Fruit fly (Drosophila melanogaster) whole organism, embryonic: ENCODE measurements around the gene Lipt2.

Source experiments
- Atf6 ChIP-seq: fragments of 200-800 bp; sonication (Bioruptor generic); IDR thresholded peaks from 2 replicates; pipeline ENCODE4 v1.3.6; 2022; ENCODE audit warnings: missing biosample characterization, missing genetic modification characterization
- Bgb ChIP-seq: fragments of 200-800 bp; sonication (Bioruptor generic); IDR thresholded peaks from 2 replicates; pipeline ENCODE4 v1.3.6; 2022; ENCODE audit warnings: missing biosample characterization, missing genetic modification characterization; ENCODE audit not compliant: partially characterized antibody
- CG10147 ChIP-seq: fragments of 200-800 bp; sonication (Bioruptor generic); optimal IDR thresholded peaks from 2 replicates; lab custom pipeline; 2019; ENCODE audit warnings: missing biosample characterization, mild to moderate bottlenecking, missing genetic modification characterization, moderate library complexity
- CG10267 ChIP-seq: fragments of 200-800 bp; sonication (Bioruptor generic); optimal IDR thresholded peaks from 2 replicates; lab custom pipeline; 2018; ENCODE audit warnings: missing biosample characterization, mild to moderate bottlenecking, missing genetic modification characterization, moderate library complexity
- CG11085 ChIP-seq: fragments of 200-800 bp; sonication (Bioruptor generic); IDR thresholded peaks from 2 replicates; pipeline ENCODE4 v1.3.6; 2022; ENCODE audit warnings: missing biosample characterization, missing genetic modification characterization
- CG12104 ChIP-seq: fragments of 200-800 bp; sonication (Bioruptor generic); optimal IDR thresholded peaks from 3 replicates; lab custom pipeline; 2016; ENCODE audit warnings: missing biosample characterization, missing genetic modification characterization
- CG12219 ChIP-seq: fragments of 200-800 bp; sonication (Bioruptor generic); optimal IDR thresholded peaks from 3 replicates; lab custom pipeline; 2018; ENCODE audit warnings: missing biosample characterization, mild to moderate bottlenecking, missing genetic modification characterization
- CG13287 ChIP-seq: fragments of 200-800 bp; sonication (Bioruptor generic); IDR thresholded peaks from 2 replicates; pipeline ENCODE4 v1.3.6; 2022; ENCODE audit warnings: missing biosample characterization, missing genetic modification characterization; ENCODE audit not compliant: partially characterized antibody
- CG13296 ChIP-seq: fragments of 200-800 bp; sonication (Bioruptor generic); optimal IDR thresholded peaks from 3 replicates; lab custom pipeline; 2018; ENCODE audit warnings: missing biosample characterization, mild to moderate bottlenecking, missing genetic modification characterization
- CG14667 ChIP-seq: fragments of 200-800 bp; sonication (Bioruptor generic); IDR thresholded peaks from 2 replicates; pipeline ENCODE4 v1.3.6; 2022; ENCODE audit warnings: missing biosample characterization, missing genetic modification characterization
- CG1529 ChIP-seq: fragments of 200-800 bp; sonication (Bioruptor generic); optimal IDR thresholded peaks from 3 replicates; lab custom pipeline; 2018; ENCODE audit warnings: missing biosample characterization, missing genetic modification characterization
- CG16779 ChIP-seq: fragments of 200-800 bp; sonication (Bioruptor generic); IDR thresholded peaks from 2 replicates; pipeline ENCODE4 v1.3.6; 2022; ENCODE audit warnings: missing biosample characterization, missing genetic modification characterization
- CG17361 ChIP-seq: fragments of 200-800 bp; sonication (Bioruptor generic); IDR thresholded peaks from 3 replicates; pipeline ENCODE4 v1.3.6; 2022; ENCODE audit warnings: missing biosample characterization, missing genetic modification characterization
- CG1832 ChIP-seq: fragments of 200-800 bp; sonication (Bioruptor generic); optimal IDR thresholded peaks from 2 replicates; lab custom pipeline; 2017; ENCODE audit warnings: missing biosample characterization, mild to moderate bottlenecking, missing genetic modification characterization, inconsistent platforms
- CG33213 ChIP-seq: fragments of 200-800 bp; sonication (Bioruptor generic); optimal IDR thresholded peaks from 3 replicates; lab custom pipeline; 2016; ENCODE audit warnings: missing biosample characterization, missing genetic modification characterization
- CG34224 ChIP-seq: fragments of 200-800 bp; sonication (Bioruptor generic); IDR thresholded peaks from 3 replicates; pipeline ENCODE4 v1.3.6; 2022; ENCODE audit warnings: missing biosample characterization, missing genetic modification characterization; ENCODE audit not compliant: partially characterized antibody
- CG7963 ChIP-seq: fragments of 200-800 bp; sonication (Bioruptor generic); IDR thresholded peaks from 3 replicates; pipeline ENCODE4 v1.3.6; 2022; ENCODE audit warnings: missing biosample characterization, missing genetic modification characterization; ENCODE audit not compliant: partially characterized antibody
- CG9727 ChIP-seq: fragments of 200-800 bp; sonication (Bioruptor generic); optimal IDR thresholded peaks from 3 replicates; lab custom pipeline; 2017; ENCODE audit warnings: missing biosample characterization, mild to moderate bottlenecking, missing genetic modification characterization
- CG9932 ChIP-seq: fragments of 200-800 bp; sonication (Bioruptor generic); IDR thresholded peaks from 2 replicates; pipeline ENCODE4 v1.3.6; 2022; ENCODE audit warnings: missing biosample characterization, missing genetic modification characterization
- Chrac-16 ChIP-seq: fragments of 200-800 bp; sonication (Bioruptor generic); optimal IDR thresholded peaks from 3 replicates; lab custom pipeline; 2016; ENCODE audit warnings: missing biosample characterization, missing genetic modification characterization
- D19A ChIP-seq: fragments of 200-800 bp; optimal IDR thresholded peaks from 3 replicates; lab custom pipeline; 2019; ENCODE audit warnings: missing biosample characterization, mild to moderate bottlenecking, missing genetic modification characterization, moderate library complexity
- Doc2 ChIP-seq: fragments of 200-800 bp; sonication (Bioruptor generic); IDR thresholded peaks from 2 replicates; pipeline ENCODE4 v1.3.6; 2022; ENCODE audit warnings: missing biosample characterization, missing genetic modification characterization
- Elba2 ChIP-seq: fragments of 200-800 bp; sonication (Bioruptor generic); optimal IDR thresholded peaks from 3 replicates; lab custom pipeline; 2016; ENCODE audit warnings: missing biosample characterization, missing genetic modification characterization
- Ets97D ChIP-seq: fragments of 200-800 bp; sonication (Bioruptor generic); optimal IDR thresholded peaks from 3 replicates; lab custom pipeline; 2016; ENCODE audit warnings: missing biosample characterization, missing genetic modification characterization
- Fer3 ChIP-seq: fragments of 200-800 bp; sonication (Bioruptor generic); optimal IDR thresholded peaks from 2 replicates; lab custom pipeline; 2018; ENCODE audit warnings: missing biosample characterization, mild to moderate bottlenecking, missing genetic modification characterization, moderate library complexity
- GATAe ChIP-seq: fragments of 200-800 bp; sonication (Bioruptor generic); conservative IDR thresholded peaks from 2 replicates; pipeline ENCODE4 v1.3.6; 2022; ENCODE audit warnings: missing biosample characterization, missing genetic modification characterization
- Gug ChIP-seq: fragments of 200-800 bp; sonication (Bioruptor generic); IDR thresholded peaks from 4 replicates; pipeline ENCODE4 v1.3.6; 2022; ENCODE audit warnings: missing biosample characterization, missing genetic modification characterization
- H15 ChIP-seq: fragments of 200-800 bp; sonication (Bioruptor generic); IDR thresholded peaks from 3 replicates; pipeline ENCODE4 v1.3.6; 2022; ENCODE audit warnings: missing biosample characterization, missing genetic modification characterization
- Jarid2 ChIP-seq: fragments of 200-800 bp; sonication (Bioruptor generic); optimal IDR thresholded peaks from 3 replicates; lab custom pipeline; 2017; ENCODE audit warnings: mild to moderate bottlenecking, missing biosample characterization, missing genetic modification reagents, missing genetic modification characterization
- Neu2 ChIP-seq: fragments of 200-800 bp; sonication (Bioruptor generic); optimal IDR thresholded peaks from 3 replicates; lab custom pipeline; 2016; ENCODE audit warnings: missing biosample characterization, missing genetic modification characterization, borderline replicate concordance
- Nf-YA ChIP-seq: fragments of 200-800 bp; sonication (Bioruptor generic); IDR thresholded peaks from 2 replicates; pipeline ENCODE4 v1.3.6; 2022; ENCODE audit warnings: missing biosample characterization, missing genetic modification characterization
- TFAM ChIP-seq: fragments of 200-800 bp; sonication (Bioruptor generic); optimal IDR thresholded peaks from 2 replicates; lab custom pipeline; 2017; ENCODE audit warnings: missing biosample characterization, missing genetic modification characterization, inconsistent platforms
- Vsx1 ChIP-seq: fragments of 200-800 bp; sonication (Bioruptor generic); optimal IDR thresholded peaks from 2 replicates; lab custom pipeline; 2017; ENCODE audit warnings: missing biosample characterization, mild to moderate bottlenecking, missing genetic modification characterization, missing genetic modification reagents
- bbx ChIP-seq: fragments of 200-800 bp; sonication (Bioruptor generic); IDR thresholded peaks from 2 replicates; pipeline ENCODE4 v1.3.6; 2022; ENCODE audit warnings: missing biosample characterization, missing genetic modification characterization; ENCODE audit not compliant: partially characterized antibody
- cad ChIP-seq: fragments of >200 bp; optimal IDR thresholded peaks from 2 replicates; lab custom pipeline; 2017; ENCODE audit warnings: missing biosample characterization, missing genetic modification characterization
- cas ChIP-seq: fragments of 200-800 bp; sonication (Bioruptor generic); IDR thresholded peaks from 2 replicates; pipeline ENCODE4 v1.3.6; 2022; ENCODE audit warnings: missing biosample characterization, missing genetic modification characterization
- dpn ChIP-seq, 2 experiments: fragments of 200-800 bp; sonication (Bioruptor generic); optimal IDR thresholded peaks; 3 replicates each; lab custom pipeline; 2016; ENCODE audit warnings: missing biosample characterization in 2 of 2, missing genetic modification characterization in 2 of 2
- en ChIP-seq: fragments of 200-800 bp; sonication (Bioruptor generic); optimal IDR thresholded peaks from 2 replicates; lab custom pipeline; 2016; ENCODE audit warnings: missing biosample characterization, missing genetic modification characterization
- gcm2 ChIP-seq: fragments of 200-800 bp; sonication (Bioruptor generic); optimal IDR thresholded peaks from 2 replicates; lab custom pipeline; 2016; ENCODE audit warnings: missing biosample characterization, missing genetic modification characterization
- hkb ChIP-seq, 2 experiments: fragments of 200-800 bp in 1 of 2; fragments of >200 bp in 1 of 2; sonication (Bioruptor generic) in 1 of 2; IDR thresholded peaks in 1 of 2; optimal IDR thresholded peaks in 1 of 2; 2 replicates each; pipeline versions ENCODE4 v1.3.6 to Lab custom; 2017 to 2022; ENCODE audit warnings: missing biosample characterization in 1 of 2, missing genetic modification characterization in 1 of 2
- mam ChIP-seq: fragments of 200-800 bp; sonication (Bioruptor generic); optimal IDR thresholded peaks from 3 replicates; lab custom pipeline; 2016; ENCODE audit warnings: missing biosample characterization, missing genetic modification characterization
- mirr ChIP-seq: fragments of 200-800 bp; sonication (Bioruptor generic); optimal IDR thresholded peaks from 3 replicates; lab custom pipeline; 2018; ENCODE audit warnings: missing biosample characterization, mild to moderate bottlenecking, missing genetic modification characterization
- mld ChIP-seq: fragments of 200-800 bp; sonication (Bioruptor generic); IDR thresholded peaks from 3 replicates; pipeline ENCODE4 v1.3.6; 2022; ENCODE audit warnings: missing biosample characterization, missing genetic modification characterization; ENCODE audit not compliant: partially characterized antibody
- nom ChIP-seq: fragments of 200-800 bp; sonication (Bioruptor generic); optimal IDR thresholded peaks from 2 replicates; lab custom pipeline; 2017; ENCODE audit warnings: missing biosample characterization, missing genetic modification characterization, mild to moderate bottlenecking, moderate library complexity, missing genetic modification reagents
- pfk ChIP-seq: fragments of 200-800 bp; sonication (Bioruptor generic); optimal IDR thresholded peaks from 2 replicates; lab custom pipeline; 2018; ENCODE audit warnings: missing biosample characterization, mild to moderate bottlenecking, missing genetic modification characterization, moderate library complexity
- stc ChIP-seq: fragments of 200-800 bp; sonication (Bioruptor generic); IDR thresholded peaks from 2 replicates; pipeline ENCODE4 v1.3.6; 2022; ENCODE audit warnings: missing biosample characterization, missing genetic modification characterization
- stwl ChIP-seq: fragments of 200-800 bp; sonication (Bioruptor generic); optimal IDR thresholded peaks from 3 replicates; lab custom pipeline; 2018; ENCODE audit warnings: missing biosample characterization, mild to moderate bottlenecking, missing genetic modification characterization, moderate library complexity
- toy ChIP-seq: fragments of 200-800 bp; sonication (Bioruptor generic); IDR thresholded peaks from 2 replicates; pipeline ENCODE4 v1.3.6; 2022; ENCODE audit warnings: missing biosample characterization, missing genetic modification characterization
- twi ChIP-seq: fragments of 200-800 bp; optimal IDR thresholded peaks from 2 replicates; lab custom pipeline; 2019; ENCODE audit warnings: missing biosample characterization, mild to moderate bottlenecking, missing genetic modification characterization, moderate library complexity

The Lipt2 gene

dm6 chr3R:4445083-4445482, 8.0 kb upstream of the Lipt2 start (continued):
- TF ChIP-seq Fer3 (tag; lab: Kevin White, UChicago) (no peak), Bgb (GFP tag; lab: Robert Waterston, UW) (peak; percentile 62; the same call in 1 of the 2 replicates), CG13287 (GFP tag; lab: Robert Waterston, UW) (peak; percentile 8; the same call in 1 of the 2 replicates), CG13296 (GFP tag; lab: Kevin White, UChicago) (no peak), CG34224 (GFP tag; lab: Robert Waterston, UW) (no peak), CG7963 (GFP tag; lab: Robert Waterston, UW) (no peak), GATAe (GFP tag; lab: Robert Waterston, UW) (0 out of 2 replicates have a peak, but pooled peaks have one; percentile 36), CG12104 (GFP tag; lab: Kevin White, UChicago) (no peak), bbx (GFP tag; lab: Robert Waterston, UW) (peak; percentile 51; the same call in 1 of the 2 replicates), Neu2 (no peak), dpn (GFP tag; optimal IDR thresholded peaks at IDR 0.05; lab: Kevin White, UChicago) (no peak), Jarid2 (GFP tag; lab: Kevin White, UChicago) (no peak), stc (GFP tag; lab: Robert Waterston, UW) (no peak), CG9932 (no peak), CG10267 (tag; lab: Kevin White, UChicago) (no peak), nom (no peak), D19A (tag; lab: Kevin White, UChicago) (no peak), mirr (GFP tag; lab: Kevin White, UChicago) (peak; percentile 68), CG1529 (GFP tag; lab: Kevin White, UChicago) (no peak)

dm6 chr3R:4437817-4438216, 688 bp upstream of the Lipt2 start:
- TF ChIP-seq Elba2 (GFP tag; lab: Kevin White, UChicago), result no peak
- TF ChIP-seq CG14667, result no peak
- no peak for TF ChIP-seq toy (GFP tag; lab: Robert Waterston, UW)
- TF ChIP-seq twi (tag; lab: Kevin White, UChicago), result no peak
- TF ChIP-seq pfk, result no peak
- no peak for TF ChIP-seq stwl
- TF ChIP-seq Chrac-16 (GFP tag; lab: Kevin White, UChicago), result no peak
- TF ChIP-seq CG12219 (GFP tag; lab: Kevin White, UChicago), result no peak
- no peak for TF ChIP-seq gcm2
- TF ChIP-seq H15 (GFP tag; lab: Robert Waterston, UW), result no peak
- no peak for TF ChIP-seq mam
- TF ChIP-seq CG10147 (GFP tag; lab: Kevin White, UChicago), result no peak
- no peak for TF ChIP-seq TFAM
- TF ChIP-seq Ets97D (GFP tag; lab: Kevin White, UChicago), result no peak
- no peak for TF ChIP-seq CG1832 (GFP tag; lab: Kevin White, UChicago)
- no peak for TF ChIP-seq CG16779 (GFP tag; lab: Robert Waterston, UW)
- TF ChIP-seq Gug (GFP tag; lab: Robert Waterston, UW), result no peak
- no peak for TF ChIP-seq Doc2 (GFP tag; lab: Robert Waterston, UW)
- TF ChIP-seq, all 482 proteins: peak for 0

- TF ChIP-seq en (GFP tag; lab: Kevin White, UChicago) (no peak), Atf6 (GFP tag; lab: Robert Waterston, UW) (peak; percentile 66), Nf-YA (0 out of 2 replicates have a peak, but pooled peaks have one; percentile 41), CG17361 (GFP tag; lab: Robert Waterston, UW) (peak; percentile 59; the same call in 2 of the 3 replicates), cas (GFP tag; lab: Robert Waterston, UW) (peak; percentile 54; the same call in 1 of the 2 replicates), cad (GFP tag; lab: Kevin White, UChicago) (no peak), hkb (optimal IDR thresholded peaks at IDR 0.05; lab: Kevin White, UChicago) (no peak), hkb (GFP tag; IDR thresholded peaks at IDR 0.05; lab: Robert Waterston, UW) (peak; percentile 46), mld (peak; percentile 96), CG11085 (GFP tag; lab: Robert Waterston, UW) (peak; percentile 63; the same call in 1 of the 2 replicates), Vsx1 (GFP tag; lab: Kevin White, UChicago) (no peak), CG33213 (peak; percentile 78), CG9727 (GFP tag; lab: Kevin White, UChicago) (peak; percentile 78)
Measured at dm6 chr3R:4433441-4434077, 3.6 kb downstream of the Lipt2 start, which contains the start of the genes eIF3a and CG1074. eIF3a (minus strand) TSS chr3R:4433895. CG1074 (plus strand) TSS chr3R:4433965.
